Worm (Caenorhabditis elegans): ENCODE data around the gene C05D12.7.
A peak's percentile ranks its signal among the peaks of the same experiment; 100 is the strongest.

C05D12.7 gene

ce11 chrII:11424032-11424431 lies 14.1 kb downstream of the C05D12.7 start:
- no peak for TF ChIP-seq lin-39 (tag; optimal IDR thresholded peaks at IDR 0.05)
- TF ChIP-seq ztf-11 (tag; optimal IDR thresholded peaks at IDR 0.05) = no peak
- TF ChIP-seq pha-4 (tag; optimal IDR thresholded peaks at IDR 0.05) = no peak
- TF ChIP-seq fos-1 (tag; optimal IDR thresholded peaks at IDR 0.05) = no peak
- TF ChIP-seq nhr-28 (tag; optimal IDR thresholded peaks at IDR 0.05) = no peak
- peak; percentile 51 for TF ChIP-seq pqm-1 (tag; optimal IDR thresholded peaks at IDR 0.05)
- TF ChIP-seq elt-2 (tag; optimal IDR thresholded peaks at IDR 0.05) = peak; percentile 32

- TF ChIP-seq ZK546.5 (tag; optimal IDR thresholded peaks at IDR 0.05) (no peak), ceh-28 (tag; optimal IDR thresholded peaks at IDR 0.05) (no peak), egl-5 (tag; optimal IDR thresholded peaks at IDR 0.05) (no peak), ceh-9 (tag; optimal IDR thresholded peaks at IDR 0.05) (no peak), lin-15B (tag; optimal IDR thresholded peaks at IDR 0.05) (no peak), mml-1 (tag; optimal IDR thresholded peaks at IDR 0.05) (no peak), nhr-77 (tag; optimal IDR thresholded peaks at IDR 0.05) (no peak), unc-62 (GFP tag; optimal IDR thresholded peaks at IDR 0.05) (no peak), hmg-11 (tag; optimal IDR thresholded peaks at IDR 0.05) (no peak), pqm-1 (tag; optimal IDR thresholded peaks at IDR 0.05) (peak; percentile 45), pha-4 (tag; optimal IDR thresholded peaks at IDR 0.05) (peak; percentile 24), nhr-237 (tag; optimal IDR thresholded peaks at IDR 0.05) (no peak), lsy-12 (tag; optimal IDR thresholded peaks at IDR 0.05) (no peak), ama-1 (optimal IDR thresholded peaks at IDR 0.05) (no peak), nhr-28 (tag; optimal IDR thresholded peaks at IDR 0.05) (no peak), elt-2 (tag; optimal IDR thresholded peaks at IDR 0.05) (peak; percentile 79), eor-1 (tag; optimal IDR thresholded peaks at IDR 0.05) (no peak), nhr-43 (tag; optimal IDR thresholded peaks at IDR 0.05; ENCODE audit: poor library complexity, severe bottlenecking) (no peak), fkh-10 (GFP tag; optimal IDR thresholded peaks at IDR 0.05) (no peak), sea-2 (GFP tag; optimal IDR thresholded peaks at IDR 0.05) (no peak), R02D3.7 (tag; optimal IDR thresholded peaks at IDR 0.05) (no peak), lin-39 (tag; optimal IDR thresholded peaks at IDR 0.05) (no peak), unc-39 (tag; optimal IDR thresholded peaks at IDR 0.05) (no peak)
Observed at ce11 chrII:11424579-11425316, 14.9 kb downstream of the C05D12.7 start, which contains the start of gene C05D12.3. Gene C05D12.3 (plus strand): TSS chrII:11425266.

DNA sequence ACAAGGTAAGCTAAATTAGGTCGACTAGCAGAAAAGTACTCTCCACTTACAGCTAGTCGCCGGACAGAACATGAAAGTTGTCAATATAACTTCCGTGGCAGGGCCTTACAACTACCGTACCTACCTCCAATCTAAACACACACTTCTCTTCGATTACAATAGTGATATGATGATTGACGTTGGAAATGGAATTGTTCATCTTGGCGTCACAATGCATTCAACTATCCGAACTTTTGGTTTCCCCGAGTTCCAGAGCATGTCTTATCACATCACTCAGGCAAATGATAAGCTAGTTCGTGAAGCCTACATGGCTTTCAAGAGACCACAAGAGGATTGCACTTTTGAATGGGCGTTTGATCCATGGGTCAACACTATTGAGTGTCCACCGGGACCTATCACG lies 17.4 kb downstream of the C05D12.7 start:
- no peak for TF ChIP-seq ztf-4 (tag; optimal IDR thresholded peaks at IDR 0.05)
- TF ChIP-seq lin-39 (tag; optimal IDR thresholded peaks at IDR 0.05) = no peak
- no peak for TF ChIP-seq tbx-2 (tag; optimal IDR thresholded peaks at IDR 0.05)
- no peak for TF ChIP-seq R02D3.7 (tag; optimal IDR thresholded peaks at IDR 0.05)
- TF ChIP-seq skn-1 (tag; optimal IDR thresholded peaks at IDR 0.05) = no peak
- TF ChIP-seq pqm-1 (tag; optimal IDR thresholded peaks at IDR 0.05) = peak; percentile 1
- peak; percentile 56 for TF ChIP-seq elt-2 (tag; optimal IDR thresholded peaks at IDR 0.05)
- no peak for TF ChIP-seq sea-2 (GFP tag; optimal IDR thresholded peaks at IDR 0.05)

ce11 chrII:11428599-11428998 lies 18.7 kb downstream of the C05D12.7 start:
- peak; percentile 33 for TF ChIP-seq pqm-1 (tag; optimal IDR thresholded peaks at IDR 0.05)
- TF ChIP-seq aly-2 (tag; optimal IDR thresholded peaks at IDR 0.05) = no peak
- TF ChIP-seq eor-1 (tag; optimal IDR thresholded peaks at IDR 0.05) = no peak
- TF ChIP-seq nhr-67 (tag; optimal IDR thresholded peaks at IDR 0.05) = no peak
- TF ChIP-seq elt-2 (tag; optimal IDR thresholded peaks at IDR 0.05) = peak; percentile 53
- TF ChIP-seq fkh-10 (GFP tag; optimal IDR thresholded peaks at IDR 0.05) = no peak
- no peak for TF ChIP-seq nhr-12 (tag; optimal IDR thresholded peaks at IDR 0.05)
- no peak for TF ChIP-seq egl-27 (tag; optimal IDR thresholded peaks at IDR 0.05)
- no peak for TF ChIP-seq nhr-77 (tag; optimal IDR thresholded peaks at IDR 0.05)
- TF ChIP-seq nhr-28 (tag; optimal IDR thresholded peaks at IDR 0.05) = no peak
- no peak for TF ChIP-seq nhr-76 (tag; optimal IDR thresholded peaks at IDR 0.05)
- no peak for TF ChIP-seq tbx-2 (tag; optimal IDR thresholded peaks at IDR 0.05)

ce11 chrII:11431584-11431983 lies 21.7 kb downstream of the C05D12.7 start, which contains the start of gene C05D12.4:
Gene C05D12.4 (plus strand): TSS chrII:11431884.
- no peak for TF ChIP-seq nhr-237 (tag; optimal IDR thresholded peaks at IDR 0.05)
- TF ChIP-seq fkh-2 (tag; optimal IDR thresholded peaks at IDR 0.05) = no peak
- no peak for TF ChIP-seq lin-15B (tag; optimal IDR thresholded peaks at IDR 0.05)
- no peak for TF ChIP-seq pqm-1 (tag; optimal IDR thresholded peaks at IDR 0.05)
- TF ChIP-seq sea-2 (GFP tag; optimal IDR thresholded peaks at IDR 0.05) = no peak
- no peak for TF ChIP-seq ztf-4 (tag; optimal IDR thresholded peaks at IDR 0.05)
- no peak for TF ChIP-seq ceh-82 (tag; optimal IDR thresholded peaks at IDR 0.05)
- TF ChIP-seq eor-1 (tag; optimal IDR thresholded peaks at IDR 0.05) = no peak
- TF ChIP-seq nhr-77 (tag; optimal IDR thresholded peaks at IDR 0.05) = no peak
- TF ChIP-seq fkh-10 (GFP tag; optimal IDR thresholded peaks at IDR 0.05) = no peak
- no peak for TF ChIP-seq nfya-1 (tag; optimal IDR thresholded peaks at IDR 0.05; ENCODE audit: insufficient read depth)
- TF ChIP-seq nhr-11 (tag; optimal IDR thresholded peaks at IDR 0.05) = no peak
- no peak for TF ChIP-seq elt-1 (tag; optimal IDR thresholded peaks at IDR 0.05)
- TF ChIP-seq nhr-76 (tag; optimal IDR thresholded peaks at IDR 0.05) = no peak
- TF ChIP-seq snpc-4 (tag; optimal IDR thresholded peaks at IDR 0.05) = no peak
- no peak for TF ChIP-seq ceh-28 (tag; optimal IDR thresholded peaks at IDR 0.05)
- TF ChIP-seq nhr-25 (tag; optimal IDR thresholded peaks at IDR 0.05) = no peak
- no peak for TF ChIP-seq nhr-28 (tag; optimal IDR thresholded peaks at IDR 0.05)
- no peak for TF ChIP-seq ceh-9 (tag; optimal IDR thresholded peaks at IDR 0.05)

All from whole organism, L3 larva.